Worm (Caenorhabditis elegans): ENCODE data around the gene F54E2.1.

ce11 chrV:2774042-2774441, 36.2 kb upstream of the F54E2.1 start, which contains the start of gene srj-18:
- TF ChIP-seq tbx-37 (GFP tag; conservative IDR thresholded peaks at IDR 0.05): no peak
- no peak for TF ChIP-seq sea-1 (GFP tag; conservative IDR thresholded peaks at IDR 0.05)
- no peak for TF ChIP-seq tra-4 (tag; optimal IDR thresholded peaks at IDR 0.05)
- no peak for TF ChIP-seq scrt-1 (GFP tag; IDR thresholded peaks at IDR 0.05)
- no peak for TF ChIP-seq ceh-36 (tag; optimal IDR thresholded peaks at IDR 0.05)
- no peak for TF ChIP-seq ama-1 (optimal IDR thresholded peaks at IDR 0.05)
- TF ChIP-seq flt-1 (GFP tag; IDR thresholded peaks at IDR 0.05): no peak
- no peak for TF ChIP-seq pes-1 (GFP tag; IDR thresholded peaks at IDR 0.05)
